Worm (Caenorhabditis elegans): Measurements from ENCODE around the gene pid-5.

- TF ChIP-seq pqm-1 (tag; optimal IDR thresholded peaks at IDR 0.05), result no peak
- no peak for TF ChIP-seq che-1 (tag; optimal IDR thresholded peaks at IDR 0.05)
- no peak for TF ChIP-seq rnt-1 (tag; optimal IDR thresholded peaks at IDR 0.05)
- no peak for TF ChIP-seq nhr-11 (tag; optimal IDR thresholded peaks at IDR 0.05)
- no peak for TF ChIP-seq pros-1 (tag; optimal IDR thresholded peaks at IDR 0.05)
Observed at ce11 chrV:4168045-4168444, 7.6 kb upstream of the pid-5 start.

Data from whole organism, late embryonic.